Worm (Caenorhabditis elegans): ENCODE measurements around the gene ZC250.4.

Gene ZC250.4

DNA sequence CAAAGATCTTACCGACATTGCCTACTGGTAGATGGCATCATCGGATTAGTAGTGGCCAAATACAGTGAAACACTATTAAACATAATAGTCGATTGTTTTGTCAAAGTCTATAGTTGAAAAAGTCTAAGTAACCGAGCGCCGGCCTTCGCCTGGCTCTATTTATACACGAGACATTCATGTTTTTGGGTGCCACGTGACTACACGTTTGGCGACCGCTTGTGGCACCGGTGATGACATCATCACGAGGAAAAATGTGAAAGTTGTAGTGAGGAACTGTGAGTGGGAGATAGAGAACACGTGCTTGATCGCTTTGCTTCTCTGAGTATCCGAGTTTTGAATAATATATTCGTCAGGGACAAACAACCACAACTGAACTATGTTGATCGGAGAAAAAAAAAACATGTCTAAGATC lies 31.4 kb upstream of the ZC250.4 start (continued):
- TF ChIP-seq ceh-90 (tag; optimal IDR thresholded peaks at IDR 0.05) (no peak), elt-2 (tag; optimal IDR thresholded peaks at IDR 0.05) (peak; percentile 59), egl-13 (tag; optimal IDR thresholded peaks at IDR 0.05) (no peak), ets-5 (GFP tag; IDR thresholded peaks at IDR 0.05) (no peak), mef-2 (tag; optimal IDR thresholded peaks at IDR 0.05) (no peak), lin-15B (tag; optimal IDR thresholded peaks at IDR 0.05) (no peak), ama-1 (optimal IDR thresholded peaks at IDR 0.05) (peak; percentile 66), nhr-12 (tag; optimal IDR thresholded peaks at IDR 0.05) (no peak), sup-37 (GFP tag; optimal IDR thresholded peaks at IDR 0.05) (no peak), egl-27 (tag; optimal IDR thresholded peaks at IDR 0.05) (no peak), snu-23 (GFP tag; optimal IDR thresholded peaks at IDR 0.05) (peak; percentile 91), C16A3.4 (tag; optimal IDR thresholded peaks at IDR 0.05) (peak; percentile 64), ztf-4 (tag; optimal IDR thresholded peaks at IDR 0.05) (peak; percentile 89), lsy-2 (tag; optimal IDR thresholded peaks at IDR 0.05) (peak; percentile 56 to 77), elt-3 (tag; optimal IDR thresholded peaks at IDR 0.05) (peak in 1 of 6 experiments; percentile 90), mdl-1 (tag; optimal IDR thresholded peaks at IDR 0.05) (peak in 1 of 2 experiments; percentile 99), efl-1 (optimal IDR thresholded peaks at IDR 0.05) (peak; percentile 30 to 34), efl-1 (GFP tag; optimal IDR thresholded peaks at IDR 0.05 in 1 of 2) (peak; percentile 41 to 97), efl-3 (GFP tag; optimal IDR thresholded peaks at IDR 0.05) (no peak), dpl-1 (GFP tag; optimal IDR thresholded peaks at IDR 0.05) (peak; percentile 44 to 62 (median 55)), C34B4.2 (tag; optimal IDR thresholded peaks at IDR 0.05) (no peak), hpl-2 (GFP tag; optimal IDR thresholded peaks at IDR 0.05) (peak; percentile 55), nhr-20 (tag; optimal IDR thresholded peaks at IDR 0.05) (peak; percentile 98), nhr-28 (tag; optimal IDR thresholded peaks at IDR 0.05) (no peak), nhr-77 (tag; optimal IDR thresholded peaks at IDR 0.05) (no peak), hlh-17 (GFP tag; optimal IDR thresholded peaks at IDR 0.05; ENCODE audit: borderline replicate concordance) (no peak), unc-62 (GFP tag; optimal IDR thresholded peaks at IDR 0.05) (no peak), xbp-1 (tag; optimal IDR thresholded peaks at IDR 0.05) (peak; percentile 78), snpc-4 (tag; optimal IDR thresholded peaks at IDR 0.05) (peak; percentile 68), Y116A8C.19 (tag; optimal IDR thresholded peaks at IDR 0.05; ENCODE audit: borderline replicate concordance) (no peak), tbx-2 (tag; optimal IDR thresholded peaks at IDR 0.05) (peak; percentile 81), nhr-76 (tag; optimal IDR thresholded peaks at IDR 0.05) (no peak), nhr-71 (tag; optimal IDR thresholded peaks at IDR 0.05) (peak; percentile 97), ceh-8 (GFP tag; optimal IDR thresholded peaks at IDR 0.05) (peak; percentile 59), rnt-1 (tag; optimal IDR thresholded peaks at IDR 0.05) (peak; percentile 80), tlp-1 (tag; optimal IDR thresholded peaks at IDR 0.05) (no peak), ceh-88 (GFP tag; IDR thresholded peaks at IDR 0.05) (no peak; the same call in 1 of the 2 replicates), jun-1 (tag; optimal IDR thresholded peaks at IDR 0.05) (peak; percentile 46), nhr-84 (tag; optimal IDR thresholded peaks at IDR 0.05) (no peak), C04F5.9 (tag; optimal IDR thresholded peaks at IDR 0.05) (peak; percentile 66), ces-1 (GFP tag; optimal IDR thresholded peaks at IDR 0.05) (no peak), skn-1 (tag; optimal IDR thresholded peaks at IDR 0.05) (peak; percentile 87), ceh-63 (GFP tag; optimal IDR thresholded peaks at IDR 0.05) (no peak), unc-30 (tag; optimal IDR thresholded peaks at IDR 0.05) (no peak), blmp-1 (tag; optimal IDR thresholded peaks at IDR 0.05) (peak; percentile 92), nhr-237 (tag; optimal IDR thresholded peaks at IDR 0.05) (no peak), lin-13 (GFP tag; optimal IDR thresholded peaks at IDR 0.05) (peak; percentile 61), mab-9 (GFP tag; IDR thresholded peaks at IDR 0.05) (peak; percentile 63), irx-1 (tag; optimal IDR thresholded peaks at IDR 0.05) (peak; percentile 78), nhr-90 (tag; optimal IDR thresholded peaks at IDR 0.05; ENCODE audit: poor library complexity) (peak; percentile 82), pqm-1 (tag; optimal IDR thresholded peaks at IDR 0.05) (no peak), vab-15 (tag; optimal IDR thresholded peaks at IDR 0.05) (no peak), ceh-82 (tag; optimal IDR thresholded peaks at IDR 0.05) (no peak), zip-4 (GFP tag; optimal IDR thresholded peaks at IDR 0.05) (peak; percentile 5)
